Worm (Caenorhabditis elegans) whole organism, midembryonic: ENCODE data around the gene srh-28.

Experiments used
- T22C8.4 ChIP-seq: fragments of 200-800 bp; sonication (Bioruptor generic); IDR thresholded peaks from 2 replicates; pipeline ENCODE4 v1.3.6; 2022; ENCODE audit warnings: missing genetic modification characterization, missing compliant biosample characterization
- med-1 ChIP-seq: sonication (generic microtip); optimal IDR thresholded peaks from 2 replicates; lab custom pipeline; 2017; ENCODE audit warnings: missing genetic modification characterization, mild to moderate bottlenecking, missing compliant biosample characterization, antibody characterized with exemption, missing genetic modification reagents; ENCODE audit not compliant: insufficient read depth
- ref-1 ChIP-seq: fragments of 200-800 bp; sonication (Bioruptor generic); conservative IDR thresholded peaks from 2 replicates; pipeline ENCODE4 v1.3.6; 2022; ENCODE audit warnings: missing genetic modification reagents, missing genetic modification characterization, missing compliant biosample characterization
- ztf-29 ChIP-seq: fragments of 200-800 bp; sonication (Bioruptor generic); IDR thresholded peaks from 2 replicates; pipeline ENCODE4 v1.3.6; 2022; ENCODE audit warnings: missing genetic modification reagents, missing genetic modification characterization, missing compliant biosample characterization

DNA sequence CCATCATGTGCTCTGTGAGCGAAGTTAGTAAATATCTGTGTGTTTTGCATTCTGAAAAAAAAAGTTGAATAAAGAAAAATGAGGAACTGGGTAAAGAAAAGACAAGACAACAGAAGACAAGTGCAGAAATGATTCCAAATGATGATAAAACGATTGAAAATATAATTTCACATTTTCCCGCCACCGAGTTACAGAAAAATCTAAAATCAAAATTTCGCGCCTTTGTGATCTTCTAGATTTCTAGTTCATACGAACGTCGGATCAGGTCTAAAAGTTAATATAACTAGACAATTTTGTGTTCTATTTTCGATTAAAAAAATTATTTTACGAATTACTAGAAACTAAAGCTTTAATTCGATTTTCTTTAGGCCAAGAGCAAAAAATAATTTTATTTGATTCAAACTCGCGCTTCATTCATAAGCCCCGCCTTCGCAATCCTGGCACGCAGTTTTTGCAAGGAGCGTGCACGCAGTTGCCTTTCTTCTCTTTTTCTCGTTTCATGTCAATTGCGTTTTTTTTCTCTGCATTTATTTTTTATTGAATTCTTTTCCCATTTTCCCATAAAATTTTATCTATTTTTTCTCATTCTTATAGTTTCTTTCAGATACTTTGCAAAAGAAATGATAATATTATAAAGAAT, 9.4 kb upstream of the srh-28 start, which contains the start of the genes spn-4 and spe-39:
- TF ChIP-seq T22C8.4 (no peak), ztf-29 (GFP tag; lab: Robert Waterston, UW) (peak; percentile 48; the same call in 1 of the 2 replicates), med-1 (peak; percentile 72), ref-1 (GFP tag; lab: Robert Waterston, UW) (no peak)
